Fruit fly (Drosophila melanogaster) whole organism, pupa: ENCODE measurements around the gene CG33489.
A peak's percentile ranks its signal among the peaks of the same experiment; 100 is the strongest.

Experiments used
- CG12605 ChIP-seq: fragments of 200-800 bp; sonication (Bioruptor generic); IDR thresholded peaks from 2 replicates; pipeline ENCODE4 v1.3.6; 2022; ENCODE audit warnings: missing biosample characterization, missing genetic modification characterization
- CG13204 ChIP-seq: fragments of 200-800 bp; sonication (Bioruptor generic); optimal IDR thresholded peaks from 2 replicates; lab custom pipeline; 2018; ENCODE audit warnings: missing biosample characterization, mild to moderate bottlenecking, missing genetic modification characterization, moderate library complexity
- CG14655 ChIP-seq: fragments of 200-800 bp; sonication (Bioruptor generic); optimal IDR thresholded peaks from 3 replicates; lab custom pipeline; 2017; ENCODE audit warnings: mild to moderate bottlenecking, missing biosample characterization, missing genetic modification reagents, missing genetic modification characterization
- CG15710 ChIP-seq: fragments of 200-800 bp; sonication (Bioruptor generic); optimal IDR thresholded peaks from 2 replicates; lab custom pipeline; 2018; ENCODE audit warnings: missing biosample characterization, mild to moderate bottlenecking, missing genetic modification characterization, moderate library complexity
- CG17806 ChIP-seq: fragments of 200-800 bp; sonication (Bioruptor generic); optimal IDR thresholded peaks from 2 replicates; lab custom pipeline; 2018; ENCODE audit warnings: missing biosample characterization, mild to moderate bottlenecking, missing genetic modification characterization, moderate library complexity
- CG32121 ChIP-seq: fragments of 200-800 bp; sonication (Bioruptor generic); IDR thresholded peaks from 2 replicates; pipeline ENCODE4 v1.3.6; 2022; ENCODE audit warnings: missing biosample characterization, missing genetic modification characterization
- CG34367 ChIP-seq: fragments of 200-800 bp; sonication (Bioruptor generic); optimal IDR thresholded peaks from 2 replicates; lab custom pipeline; 2018; ENCODE audit warnings: missing biosample characterization, mild to moderate bottlenecking, missing genetic modification characterization
- CG4496 ChIP-seq: fragments of 200-800 bp; sonication (Bioruptor generic); IDR thresholded peaks from 3 replicates; pipeline ENCODE4 v1.3.6; 2022; ENCODE audit warnings: missing biosample characterization, missing genetic modification characterization
- CG8159 ChIP-seq: fragments of 200-800 bp; sonication (Bioruptor generic); optimal IDR thresholded peaks from 3 replicates; lab custom pipeline; 2018; ENCODE audit warnings: missing biosample characterization, mild to moderate bottlenecking, missing genetic modification characterization, moderate library complexity
- CG8301 ChIP-seq: fragments of 200-800 bp; sonication (Bioruptor generic); optimal IDR thresholded peaks from 2 replicates; lab custom pipeline; 2018; ENCODE audit warnings: missing biosample characterization, mild to moderate bottlenecking, missing genetic modification characterization
- CG9948 ChIP-seq: fragments of 200-800 bp; sonication (Bioruptor generic); optimal IDR thresholded peaks from 2 replicates; lab custom pipeline; 2018; ENCODE audit warnings: missing biosample characterization, mild to moderate bottlenecking, missing genetic modification characterization, moderate library complexity
- D1 ChIP-seq: fragments of 200-800 bp; sonication (Bioruptor generic); optimal IDR thresholded peaks from 2 replicates; lab custom pipeline; 2018; ENCODE audit warnings: missing biosample characterization, mild to moderate bottlenecking, missing genetic modification characterization, moderate library complexity
- EcR ChIP-seq: fragments of 200-800 bp; sonication (Bioruptor generic); optimal IDR thresholded peaks from 3 replicates; lab custom pipeline; 2019; ENCODE audit warnings: missing biosample characterization, missing genetic modification characterization, mild to moderate bottlenecking, moderate library complexity, missing genetic modification reagents
- Ets98B ChIP-seq: fragments of 200-800 bp; sonication (Bioruptor generic); IDR thresholded peaks from 2 replicates; pipeline ENCODE4 v1.3.6; 2022; ENCODE audit warnings: missing biosample characterization, missing genetic modification characterization
- Pif1A ChIP-seq: fragments of 200-800 bp; sonication (Bioruptor generic); optimal IDR thresholded peaks from 3 replicates; lab custom pipeline; 2016; ENCODE audit warnings: missing biosample characterization, missing genetic modification characterization
- Pif1B ChIP-seq: fragments of 200-800 bp; sonication (Bioruptor generic); optimal IDR thresholded peaks from 3 replicates; lab custom pipeline; 2016; ENCODE audit warnings: missing biosample characterization, missing genetic modification characterization
- Snoo ChIP-seq: fragments of 200-800 bp; sonication (Bioruptor generic); optimal IDR thresholded peaks from 3 replicates; lab custom pipeline; 2017; ENCODE audit warnings: missing biosample characterization, mild to moderate bottlenecking, missing genetic modification characterization, inconsistent platforms
- fd96Ca ChIP-seq: fragments of 200-800 bp; sonication (Bioruptor generic); IDR thresholded peaks from 3 replicates; pipeline ENCODE4 v1.3.6; 2022; ENCODE audit warnings: missing biosample characterization, missing genetic modification characterization
- gl ChIP-seq: fragments of 200-800 bp; sonication (Bioruptor generic); optimal IDR thresholded peaks from 2 replicates; lab custom pipeline; 2018; ENCODE audit warnings: missing biosample characterization, mild to moderate bottlenecking, missing genetic modification characterization
- rn ChIP-seq: fragments of 200-800 bp; sonication (Bioruptor generic); IDR thresholded peaks from 2 replicates; pipeline ENCODE4 v1.3.6; 2022; ENCODE audit warnings: missing biosample characterization, missing genetic modification characterization

The CG33489 gene

DNA sequence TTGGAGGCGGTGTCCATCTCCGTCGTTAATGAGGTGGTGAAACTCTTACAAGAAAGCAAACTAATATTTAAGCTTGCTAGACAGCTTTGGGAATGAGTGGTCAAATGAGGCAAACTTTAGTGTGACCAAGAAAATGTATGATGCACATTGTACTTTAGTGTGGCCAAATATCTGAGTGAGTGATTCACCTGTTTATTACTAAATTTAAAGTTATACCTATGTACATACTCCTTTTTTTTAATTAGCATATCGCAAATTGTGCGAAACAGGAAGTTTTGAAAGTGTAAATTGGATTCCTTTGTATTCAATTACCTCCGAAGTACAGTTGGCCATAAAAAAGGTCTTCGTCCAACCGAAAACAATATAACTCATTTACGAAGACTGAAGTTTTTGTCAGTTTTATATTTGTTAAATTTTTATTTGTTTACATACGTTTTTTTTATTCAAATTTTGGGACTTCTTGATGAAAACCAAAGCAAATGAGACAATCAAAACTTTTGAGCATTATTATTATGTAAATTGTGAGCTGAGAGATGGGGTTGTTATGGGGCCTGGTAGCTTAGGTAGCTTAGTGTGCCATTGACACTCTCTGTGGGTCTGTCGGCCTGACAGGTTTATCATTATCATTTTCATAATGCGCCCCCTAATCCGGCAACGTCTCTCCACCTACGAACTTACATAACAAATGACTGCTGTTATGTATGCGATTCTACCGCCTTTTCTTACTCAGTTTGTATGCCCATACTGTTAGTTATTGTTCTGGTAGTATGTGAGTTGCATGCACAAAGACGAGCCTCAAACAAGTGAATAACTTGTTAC lies 37.1 kb downstream of the CG33489 start:
- no peak for TF ChIP-seq CG34367 (tag; lab: Kevin White, UChicago)
- TF ChIP-seq CG14655 (GFP tag; lab: Kevin White, UChicago), result no peak
- TF ChIP-seq Ets98B (GFP tag; lab: Robert Waterston, UW), result no peak
- TF ChIP-seq CG32121, result no peak
- no peak for TF ChIP-seq CG8301 (tag; lab: Kevin White, UChicago)
- no peak for TF ChIP-seq rn (GFP tag; lab: Robert Waterston, UW)

DNA sequence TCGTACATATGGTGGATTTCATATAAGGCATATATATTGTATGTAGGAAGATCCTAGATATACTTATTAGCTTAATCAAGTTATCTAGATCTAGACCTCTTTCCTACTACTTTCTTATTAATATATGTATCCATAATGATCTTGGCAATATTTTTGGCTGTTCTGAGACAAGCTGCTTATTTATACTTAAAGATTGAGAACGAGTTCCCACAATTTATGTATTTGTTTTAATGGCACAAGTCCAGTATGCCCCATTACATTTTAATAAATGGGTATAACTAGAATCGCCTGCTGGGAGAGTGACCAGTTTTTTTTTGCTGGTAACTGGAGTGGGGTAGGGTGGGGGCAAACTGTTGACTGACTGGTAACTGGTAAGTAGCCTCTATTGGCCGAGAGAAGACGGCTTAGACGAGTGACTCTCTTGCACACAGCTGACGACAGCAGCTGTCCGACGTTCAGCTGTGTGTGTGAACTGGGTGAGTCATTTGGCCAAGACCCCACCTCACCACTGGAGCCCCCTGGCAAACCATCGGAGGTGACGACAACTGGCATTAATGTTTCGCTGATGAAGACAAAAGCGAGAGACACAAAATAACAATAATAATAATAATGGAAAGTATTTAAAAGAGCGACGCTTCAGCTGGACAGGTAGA lies 40.0 kb downstream of the CG33489 start:
- TF ChIP-seq CG9948 (tag; lab: Kevin White, UChicago) (peak; percentile 12), rn (GFP tag; lab: Robert Waterston, UW) (0 out of 2 replicates have a peak, but pooled peaks have one; percentile 18), CG8159 (tag; lab: Kevin White, UChicago) (no peak), CG14655 (GFP tag; lab: Kevin White, UChicago) (peak; percentile 42), CG8301 (tag; lab: Kevin White, UChicago) (peak; percentile 63), EcR (GFP tag; lab: Kevin White, UChicago) (no peak), Pif1A (GFP tag; lab: Kevin White, UChicago) (peak; percentile 31), CG4496 (GFP tag; lab: Robert Waterston, UW) (peak; percentile 56; the same call in 2 of the 3 replicates), Ets98B (GFP tag; lab: Robert Waterston, UW) (peak; percentile 14; the same call in 1 of the 2 replicates), CG32121 (peak; percentile 34; the same call in 1 of the 2 replicates)

DNA sequence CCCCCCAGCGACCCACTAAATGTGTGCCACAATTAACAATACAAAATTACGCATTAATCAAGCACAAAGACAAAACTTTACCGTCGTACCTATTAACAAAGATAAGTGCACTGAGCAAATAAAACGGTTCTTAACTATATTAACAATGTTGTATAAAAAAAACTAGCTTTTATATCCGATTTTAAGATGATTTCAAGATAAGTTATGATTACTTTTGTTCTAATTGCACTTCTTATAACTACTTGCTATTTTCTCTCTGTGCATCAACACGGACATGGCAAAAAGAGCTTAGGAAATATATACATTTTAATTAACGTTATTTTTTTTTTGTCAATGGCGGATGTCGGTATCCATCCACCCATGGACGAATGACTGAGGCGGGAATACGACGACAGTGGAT lies 40.7 kb downstream of the CG33489 start:
- TF ChIP-seq CG8159 (tag; lab: Kevin White, UChicago) (peak; percentile 10), D1 (no peak), Ets98B (GFP tag; lab: Robert Waterston, UW) (peak; percentile 56; the same call in 1 of the 2 replicates), CG34367 (tag; lab: Kevin White, UChicago) (no peak), CG4496 (GFP tag; lab: Robert Waterston, UW) (peak; percentile 75; the same call in 2 of the 3 replicates), CG12605 (GFP tag; lab: Robert Waterston, UW) (0 out of 2 replicates have a peak, but pooled peaks have one; percentile 18), CG32121 (0 out of 2 replicates have a peak, but pooled peaks have one; percentile 7), CG14655 (GFP tag; lab: Kevin White, UChicago) (peak; percentile 23)

DNA sequence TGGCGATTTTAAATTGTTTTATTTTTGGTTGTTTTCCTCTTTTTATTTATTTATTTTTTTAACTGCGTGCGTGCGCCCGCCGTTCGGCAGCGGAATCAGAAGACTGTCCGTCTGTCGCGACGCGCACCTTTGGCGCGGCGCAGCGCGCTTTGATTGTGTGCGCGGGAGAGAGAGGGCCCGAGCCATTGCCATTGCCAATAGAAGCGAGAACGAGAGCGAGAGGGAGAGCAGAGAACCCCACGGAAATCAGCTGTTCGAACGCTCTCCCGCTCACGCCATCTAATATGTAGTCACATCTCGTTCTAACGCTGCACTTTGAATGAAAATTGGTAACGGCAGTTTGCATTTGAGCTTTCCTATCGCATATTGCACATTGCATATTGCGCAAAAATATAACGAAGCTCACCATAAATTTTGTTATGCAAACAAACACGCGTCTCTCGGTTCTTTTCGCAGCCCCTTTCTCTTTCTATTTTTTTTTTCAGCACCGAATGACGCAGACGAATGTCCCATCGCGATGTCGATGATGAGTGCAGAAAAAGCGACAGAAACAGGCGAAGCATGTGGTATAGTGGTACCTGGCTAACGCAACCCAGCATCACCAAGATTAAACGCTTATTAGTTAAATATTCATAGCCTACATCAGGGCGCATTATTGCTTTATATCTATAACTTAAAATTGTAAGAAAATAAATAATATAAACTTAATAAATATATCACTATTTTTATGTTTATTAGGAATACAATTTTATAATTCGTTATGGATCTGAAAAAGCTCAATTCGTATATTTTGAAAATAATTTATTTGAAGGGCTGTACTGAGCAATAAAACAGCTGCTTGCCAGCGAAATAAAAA lies 42.2 kb downstream of the CG33489 start:
- TF ChIP-seq CG34367 (tag; lab: Kevin White, UChicago) (no peak), Ets98B (GFP tag; lab: Robert Waterston, UW) (peak; percentile 52), EcR (GFP tag; lab: Kevin White, UChicago) (no peak), gl (tag; lab: Kevin White, UChicago) (no peak), CG14655 (GFP tag; lab: Kevin White, UChicago) (peak; percentile 29), Pif1A (GFP tag; lab: Kevin White, UChicago) (no peak), Snoo (tag; lab: Kevin White, UChicago) (peak; percentile 8), CG8159 (tag; lab: Kevin White, UChicago) (no peak), CG4496 (GFP tag; lab: Robert Waterston, UW) (peak; percentile 65), Pif1B (GFP tag; lab: Kevin White, UChicago) (no peak), CG12605 (GFP tag; lab: Robert Waterston, UW) (peak; percentile 53), fd96Ca (GFP tag; lab: Robert Waterston, UW) (peak; percentile 56; the same call in 2 of the 3 replicates), CG32121 (peak; percentile 39), CG17806 (tag; lab: Kevin White, UChicago) (no peak)

DNA sequence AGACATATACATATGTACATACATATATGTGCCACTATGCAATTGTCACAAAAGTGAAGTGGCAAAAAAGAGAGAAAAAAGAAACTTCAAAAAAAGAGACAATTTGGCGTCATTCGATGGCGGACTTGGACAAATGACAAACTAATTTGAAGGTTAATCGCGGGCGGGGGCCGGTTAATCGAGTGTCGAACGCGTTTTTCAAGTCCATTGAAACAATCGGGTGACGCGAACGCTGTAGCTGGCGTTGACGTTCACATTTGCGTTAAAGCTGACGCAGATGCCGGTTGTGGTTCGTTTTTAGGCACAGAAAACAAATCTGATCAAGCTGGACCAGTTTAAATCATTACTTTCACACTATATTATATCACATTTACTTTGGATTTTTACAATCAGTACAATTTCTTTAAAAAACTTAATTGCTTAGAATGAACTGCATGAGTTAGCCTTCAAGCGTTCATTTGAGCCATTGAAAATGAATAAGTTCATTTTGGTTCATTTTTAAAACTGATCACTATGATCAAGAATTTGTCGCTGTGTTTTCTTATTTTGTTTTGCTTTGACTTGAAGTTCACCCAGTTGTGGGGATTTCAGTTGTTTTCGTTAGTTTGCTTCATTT lies 43.0 kb downstream of the CG33489 start:
- TF ChIP-seq rn (GFP tag; lab: Robert Waterston, UW), result no peak
- TF ChIP-seq Ets98B (GFP tag; lab: Robert Waterston, UW), result no peak
- TF ChIP-seq CG34367 (tag; lab: Kevin White, UChicago), result no peak
- no peak for TF ChIP-seq CG13204 (GFP tag; lab: Kevin White, UChicago)
- no peak for TF ChIP-seq D1
- no peak for TF ChIP-seq CG14655 (GFP tag; lab: Kevin White, UChicago)
- TF ChIP-seq Pif1B (GFP tag; lab: Kevin White, UChicago), result no peak
- peak; percentile 34 for TF ChIP-seq CG17806 (tag; lab: Kevin White, UChicago)
- no peak for TF ChIP-seq gl (tag; lab: Kevin White, UChicago)
- peak; percentile 39 for TF ChIP-seq Snoo (tag; lab: Kevin White, UChicago)
- peak; percentile 3 for TF ChIP-seq Pif1A (GFP tag; lab: Kevin White, UChicago)
- TF ChIP-seq EcR (GFP tag; lab: Kevin White, UChicago), result no peak
- peak; percentile 16 for TF ChIP-seq CG8159 (tag; lab: Kevin White, UChicago)
- TF ChIP-seq CG8301 (tag; lab: Kevin White, UChicago), result no peak
- TF ChIP-seq CG4496 (GFP tag; lab: Robert Waterston, UW), result no peak
- no peak for TF ChIP-seq fd96Ca (GFP tag; lab: Robert Waterston, UW)
- peak; percentile 19 for TF ChIP-seq CG15710 (tag; lab: Kevin White, UChicago)
